Worm (Caenorhabditis elegans): ENCODE results near the gene cdr-6.

The cdr-6 gene

DNA sequence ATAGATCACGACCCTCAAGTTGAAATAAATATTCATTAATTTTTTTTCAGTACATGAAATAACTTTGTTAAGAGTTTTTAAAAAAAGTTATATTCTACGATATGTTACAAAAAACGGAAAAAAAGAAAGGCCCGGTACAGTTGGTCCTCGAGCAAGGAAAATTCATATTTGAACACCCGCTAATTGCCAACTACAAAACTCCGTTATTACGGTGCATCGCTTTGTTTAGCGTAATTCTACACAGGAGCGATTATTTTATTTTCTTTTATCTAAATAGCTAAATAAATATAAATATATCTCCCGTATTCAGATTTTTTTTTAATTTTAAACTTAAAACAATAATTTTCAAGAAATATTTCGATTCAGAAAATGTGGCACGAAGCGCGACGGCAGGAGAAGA lies 36.9 kb upstream of the cdr-6 start, which contains the start of gene F28C1.1 (continued):
- peak; percentile 18 for TF ChIP-seq xbp-1 (tag; optimal IDR thresholded peaks at IDR 0.05)
- TF ChIP-seq fkh-8 (tag; optimal IDR thresholded peaks at IDR 0.05): no peak
- TF ChIP-seq mef-2 (tag; optimal IDR thresholded peaks at IDR 0.05): no peak
- TF ChIP-seq ztf-4 (tag; optimal IDR thresholded peaks at IDR 0.05): no peak
- TF ChIP-seq nhr-20 (tag; optimal IDR thresholded peaks at IDR 0.05): peak; percentile 25
- no peak for TF ChIP-seq lin-39 (tag; optimal IDR thresholded peaks at IDR 0.05)
- no peak for TF ChIP-seq unc-62 (GFP tag; optimal IDR thresholded peaks at IDR 0.05)
- peak; percentile 84 to 92 (median 88) for TF ChIP-seq dpl-1 (GFP tag; optimal IDR thresholded peaks at IDR 0.05)
- TF ChIP-seq fkh-4 (tag; optimal IDR thresholded peaks at IDR 0.05; ENCODE audit: borderline replicate concordance): no peak
- no peak for TF ChIP-seq nhr-84 (tag; optimal IDR thresholded peaks at IDR 0.05)
- no peak for TF ChIP-seq hlh-17 (GFP tag; optimal IDR thresholded peaks at IDR 0.05; ENCODE audit: borderline replicate concordance)
- no peak for TF ChIP-seq nhr-11 (tag; optimal IDR thresholded peaks at IDR 0.05)

- TF ChIP-seq lin-15B (tag; optimal IDR thresholded peaks at IDR 0.05) (no peak), egl-27 (tag; optimal IDR thresholded peaks at IDR 0.05) (no peak), unc-30 (tag; optimal IDR thresholded peaks at IDR 0.05) (no peak), ceh-88 (GFP tag; IDR thresholded peaks at IDR 0.05) (no peak), C34B4.2 (tag; optimal IDR thresholded peaks at IDR 0.05) (no peak), lsy-2 (tag; optimal IDR thresholded peaks at IDR 0.05) (no peak), ceh-8 (GFP tag; optimal IDR thresholded peaks at IDR 0.05) (no peak), hlh-17 (GFP tag; optimal IDR thresholded peaks at IDR 0.05; ENCODE audit: borderline replicate concordance) (no peak), grh-1 (GFP tag; IDR thresholded peaks at IDR 0.05) (no peak), nhr-85 (tag) (no peak), skn-1 (tag; optimal IDR thresholded peaks at IDR 0.05) (no peak), ces-1 (GFP tag; optimal IDR thresholded peaks at IDR 0.05) (no peak), nhr-12 (tag; optimal IDR thresholded peaks at IDR 0.05) (no peak), ztf-4 (tag; optimal IDR thresholded peaks at IDR 0.05) (no peak), fos-1 (tag; optimal IDR thresholded peaks at IDR 0.05) (no peak), tlp-1 (tag; optimal IDR thresholded peaks at IDR 0.05) (no peak), pag-3 (tag; optimal IDR thresholded peaks at IDR 0.05; ENCODE audit: borderline replicate concordance, insufficient read depth) (no peak), lin-35 (GFP tag; optimal IDR thresholded peaks at IDR 0.05) (no peak), elt-3 (tag; optimal IDR thresholded peaks at IDR 0.05) (no peak), aha-1 (tag; optimal IDR thresholded peaks at IDR 0.05) (no peak)
Observed at ce11 chrV:12449902-12450301, 36.4 kb upstream of the cdr-6 start, which contains the start of gene C54D10.10. TSS of gene C54D10.10 (minus strand) at chrV:12450002.

ce11 chrV:12446895-12447294 lies 33.4 kb upstream of the cdr-6 start, which contains the start of the genes pals-38 and C54D10.9:
TSS of gene pals-38 (minus strand) at chrV:12446995.
TSS of gene C54D10.9 (plus strand) at chrV:12447153.
- TF ChIP-seq hpl-2 (GFP tag; optimal IDR thresholded peaks at IDR 0.05) (no peak), mep-1 (tag; optimal IDR thresholded peaks at IDR 0.05) (no peak), ets-5 (GFP tag; IDR thresholded peaks at IDR 0.05) (no peak), nhr-237 (tag; optimal IDR thresholded peaks at IDR 0.05) (no peak), efl-1 (optimal IDR thresholded peaks at IDR 0.05) (no peak), efl-1 (GFP tag; optimal IDR thresholded peaks at IDR 0.05 in 1 of 2) (peak in 1 of 2 experiments; percentile 79)

- TF ChIP-seq F16B12.6 (tag; optimal IDR thresholded peaks at IDR 0.05) (no peak), ama-1 (optimal IDR thresholded peaks at IDR 0.05) (no peak), mef-2 (tag; optimal IDR thresholded peaks at IDR 0.05) (no peak), ceh-8 (GFP tag; optimal IDR thresholded peaks at IDR 0.05) (no peak), pag-3 (tag; optimal IDR thresholded peaks at IDR 0.05; ENCODE audit: borderline replicate concordance, insufficient read depth) (no peak), irx-1 (tag; optimal IDR thresholded peaks at IDR 0.05) (no peak), grh-1 (GFP tag; IDR thresholded peaks at IDR 0.05) (no peak)
Observed at ce11 chrV:12443754-12444153, 30.3 kb upstream of the cdr-6 start, which contains the start of gene pals-39. TSS of gene pals-39 (minus strand) at chrV:12443854.
